Fruit fly (Drosophila melanogaster) whole organism, embryonic: ENCODE measurements around the gene Catsup.

Source experiments
- Asciz ChIP-seq: fragments of 200-800 bp; sonication (Bioruptor generic); optimal IDR thresholded peaks from 2 replicates; lab custom pipeline; 2017; ENCODE audit warnings: missing biosample characterization, mild to moderate bottlenecking, missing genetic modification characterization, missing genetic modification reagents
- Bdp1 ChIP-seq: fragments of 200-800 bp; sonication (Bioruptor generic); optimal IDR thresholded peaks from 3 replicates; lab custom pipeline; 2016; ENCODE audit warnings: missing biosample characterization, missing genetic modification characterization
- CG10147 ChIP-seq: fragments of 200-800 bp; sonication (Bioruptor generic); optimal IDR thresholded peaks from 2 replicates; lab custom pipeline; 2019; ENCODE audit warnings: missing biosample characterization, mild to moderate bottlenecking, missing genetic modification characterization, moderate library complexity
- CG10274 ChIP-seq: fragments of 200-800 bp; sonication (Bioruptor generic); optimal IDR thresholded peaks from 3 replicates; lab custom pipeline; 2017; ENCODE audit warnings: missing biosample characterization, mild to moderate bottlenecking, missing genetic modification characterization
- CG10321 ChIP-seq: fragments of 200-800 bp; sonication (Bioruptor generic); IDR thresholded peaks from 2 replicates; pipeline ENCODE4 v1.3.6; 2022; ENCODE audit warnings: missing biosample characterization, missing genetic modification characterization
- CG12769 ChIP-seq: fragments of 200-800 bp; sonication (Bioruptor generic); optimal IDR thresholded peaks from 2 replicates; lab custom pipeline; 2019; ENCODE audit warnings: missing biosample characterization, mild to moderate bottlenecking, missing genetic modification characterization, moderate library complexity
- CG13424 ChIP-seq: fragments of 200-800 bp; sonication (Bioruptor generic); optimal IDR thresholded peaks from 2 replicates; lab custom pipeline; 2019; ENCODE audit warnings: missing biosample characterization, mild to moderate bottlenecking, missing genetic modification characterization, moderate library complexity
- CG14050 ChIP-seq: fragments of 200-800 bp; sonication (Bioruptor generic); IDR thresholded peaks from 3 replicates; pipeline ENCODE4 v1.3.6; 2022; ENCODE audit warnings: missing biosample characterization, missing genetic modification characterization
- CG2116 ChIP-seq: fragments of 200-800 bp; sonication (Bioruptor generic); optimal IDR thresholded peaks from 3 replicates; lab custom pipeline; 2018; ENCODE audit warnings: missing biosample characterization, mild to moderate bottlenecking, missing genetic modification characterization
- CG2202 ChIP-seq: fragments of 200-800 bp; sonication (Bioruptor generic); optimal IDR thresholded peaks from 2 replicates; lab custom pipeline; 2018; ENCODE audit warnings: missing biosample characterization, mild to moderate bottlenecking, missing genetic modification characterization
- CG31224 ChIP-seq: fragments of 200-800 bp; sonication (Bioruptor generic); IDR thresholded peaks from 2 replicates; pipeline ENCODE4 v1.3.6; 2022; ENCODE audit warnings: missing biosample characterization, missing genetic modification characterization
- CG31388 ChIP-seq: fragments of 200-800 bp; sonication (Bioruptor generic); optimal IDR thresholded peaks from 2 replicates; lab custom pipeline; 2016; ENCODE audit warnings: missing biosample characterization, missing genetic modification characterization
- CG34422 ChIP-seq: fragments of 200-800 bp; sonication (Bioruptor generic); IDR thresholded peaks from 3 replicates; pipeline ENCODE4 v1.3.6; 2022; ENCODE audit warnings: missing biosample characterization, missing genetic modification characterization
- CG4730 ChIP-seq: fragments of 200-800 bp; sonication (Bioruptor generic); IDR thresholded peaks from 2 replicates; pipeline ENCODE4 v1.3.6; 2022; ENCODE audit warnings: missing biosample characterization, missing genetic modification characterization
- CG4820 ChIP-seq: fragments of 200-800 bp; sonication (Bioruptor generic); optimal IDR thresholded peaks from 3 replicates; lab custom pipeline; 2016; ENCODE audit warnings: missing biosample characterization, missing genetic modification characterization
- CG6765 ChIP-seq: fragments of 200-800 bp; sonication (Bioruptor generic); optimal IDR thresholded peaks from 3 replicates; lab custom pipeline; 2017; ENCODE audit warnings: missing biosample characterization, mild to moderate bottlenecking, missing genetic modification characterization
- CG6791 ChIP-seq: fragments of 200-800 bp; sonication (Bioruptor generic); IDR thresholded peaks from 3 replicates; pipeline ENCODE4 v1.3.6; 2022; ENCODE audit warnings: missing biosample characterization, missing genetic modification characterization; ENCODE audit not compliant: partially characterized antibody
- CG6813 ChIP-seq: fragments of 200-800 bp; sonication (Bioruptor generic); optimal IDR thresholded peaks from 2 replicates; lab custom pipeline; 2017; ENCODE audit warnings: missing biosample characterization, missing genetic modification characterization, mild to moderate bottlenecking, moderate library complexity, missing genetic modification reagents
- CG7556 ChIP-seq: fragments of 200-800 bp; sonication (Bioruptor generic); optimal IDR thresholded peaks from 2 replicates; lab custom pipeline; 2017; ENCODE audit warnings: missing biosample characterization, mild to moderate bottlenecking, missing genetic modification characterization
- CG8478 ChIP-seq: fragments of >200 bp; optimal IDR thresholded peaks from 2 replicates; lab custom pipeline; 2018
- CG9609 ChIP-seq: fragments of 200-800 bp; sonication (Bioruptor generic); optimal IDR thresholded peaks from 3 replicates; lab custom pipeline; 2016; ENCODE audit warnings: missing biosample characterization, missing genetic modification characterization
- CHES-1-like ChIP-seq: fragments of 200-800 bp; sonication (Bioruptor generic); optimal IDR thresholded peaks from 2 replicates; lab custom pipeline; 2016; ENCODE audit warnings: missing biosample characterization, missing genetic modification characterization
- Camta ChIP-seq: fragments of 200-800 bp; sonication (Bioruptor generic); optimal IDR thresholded peaks from 2 replicates; lab custom pipeline; 2016; ENCODE audit warnings: missing biosample characterization, missing genetic modification characterization
- D19B ChIP-seq: fragments of 200-800 bp; sonication (Bioruptor generic); optimal IDR thresholded peaks from 2 replicates; lab custom pipeline; 2017; ENCODE audit warnings: missing biosample characterization, mild to moderate bottlenecking, missing genetic modification characterization
- Deaf1 ChIP-seq: fragments of 200-800 bp; optimal IDR thresholded peaks from 3 replicates; lab custom pipeline; 2019; ENCODE audit warnings: missing biosample characterization, mild to moderate bottlenecking, missing genetic modification characterization, moderate library complexity
- Dek ChIP-seq: fragments of 200-800 bp; sonication (Bioruptor generic); optimal IDR thresholded peaks from 3 replicates; lab custom pipeline; 2019; ENCODE audit warnings: missing biosample characterization, mild to moderate bottlenecking, missing genetic modification characterization, moderate library complexity
- H2.0 ChIP-seq: fragments of 200-800 bp; sonication (Bioruptor generic); IDR thresholded peaks from 2 replicates; pipeline ENCODE4 v1.3.6; 2022; ENCODE audit warnings: missing biosample characterization, missing genetic modification characterization
- Kr ChIP-seq: fragments of 200-800 bp; sonication (Bioruptor generic); optimal IDR thresholded peaks from 2 replicates; lab custom pipeline; 2017; ENCODE audit warnings: missing biosample characterization, mild to moderate bottlenecking, missing genetic modification characterization
- MESR4 ChIP-seq: fragments of 200-800 bp; sonication (Bioruptor generic); optimal IDR thresholded peaks from 2 replicates; lab custom pipeline; 2018; ENCODE audit warnings: missing biosample characterization, mild to moderate bottlenecking, missing genetic modification characterization, moderate library complexity
- Mes4 ChIP-seq: fragments of 200-800 bp; sonication (Bioruptor generic); optimal IDR thresholded peaks from 2 replicates; lab custom pipeline; 2016; ENCODE audit warnings: missing biosample characterization, missing genetic modification characterization
- PHDP ChIP-seq: fragments of 200-800 bp; sonication (Bioruptor generic); optimal IDR thresholded peaks from 3 replicates; lab custom pipeline; 2018; ENCODE audit warnings: missing biosample characterization, mild to moderate bottlenecking, missing genetic modification characterization, moderate library complexity
- TFAM ChIP-seq: fragments of 200-800 bp; sonication (Bioruptor generic); optimal IDR thresholded peaks from 2 replicates; lab custom pipeline; 2017; ENCODE audit warnings: missing biosample characterization, missing genetic modification characterization, inconsistent platforms
- abd-A ChIP-seq: fragments of 200-800 bp; sonication (Bioruptor generic); optimal IDR thresholded peaks from 3 replicates; lab custom pipeline; 2019; ENCODE audit warnings: missing biosample characterization, mild to moderate bottlenecking, missing genetic modification characterization, moderate library complexity
- ato ChIP-seq: fragments of 200-800 bp; sonication (Bioruptor generic); IDR thresholded peaks from 2 replicates; pipeline ENCODE4 v1.3.6; 2022; ENCODE audit warnings: missing biosample characterization, missing genetic modification characterization; ENCODE audit not compliant: partially characterized antibody
- crol ChIP-seq: fragments of 200-800 bp; sonication (Bioruptor generic); IDR thresholded peaks from 2 replicates; pipeline ENCODE4 v1.3.6; 2022; ENCODE audit warnings: missing biosample characterization, missing genetic modification characterization
- ewg ChIP-seq: fragments of 200-800 bp; sonication (Bioruptor generic); optimal IDR thresholded peaks from 3 replicates; lab custom pipeline; 2017; ENCODE audit warnings: mild to moderate bottlenecking, missing biosample characterization, missing genetic modification reagents, missing genetic modification characterization
- hbn ChIP-seq: fragments of 200-800 bp; sonication (Bioruptor generic); IDR thresholded peaks from 2 replicates; pipeline ENCODE4 v1.3.6; 2022; ENCODE audit warnings: missing biosample characterization, missing genetic modification characterization; ENCODE audit not compliant: partially characterized antibody
- kah ChIP-seq: fragments of 200-800 bp; sonication (Bioruptor generic); optimal IDR thresholded peaks from 2 replicates; lab custom pipeline; 2018; ENCODE audit warnings: missing biosample characterization, mild to moderate bottlenecking, missing genetic modification characterization
- kay ChIP-seq: fragments of 200-800 bp; sonication (Bioruptor generic); optimal IDR thresholded peaks from 2 replicates; lab custom pipeline; 2016; ENCODE audit warnings: missing biosample characterization, missing genetic modification characterization
- klu ChIP-seq: fragments of 200-800 bp; sonication (Bioruptor generic); IDR thresholded peaks from 2 replicates; pipeline ENCODE4 v1.3.6; 2022; ENCODE audit warnings: missing biosample characterization, missing genetic modification characterization
- lab ChIP-seq: fragments of 200-800 bp; sonication (Bioruptor generic); optimal IDR thresholded peaks from 3 replicates; lab custom pipeline; 2017; ENCODE audit warnings: missing biosample characterization, missing genetic modification characterization, mild to moderate bottlenecking, moderate library complexity, missing genetic modification reagents
- lmd ChIP-seq: fragments of 200-800 bp; sonication (Bioruptor generic); IDR thresholded peaks from 2 replicates; pipeline ENCODE4 v1.3.6; 2022; ENCODE audit warnings: missing biosample characterization, missing genetic modification characterization
- odd ChIP-seq: fragments of 200-800 bp; sonication (Bioruptor generic); optimal IDR thresholded peaks from 2 replicates; lab custom pipeline; 2017; ENCODE audit warnings: missing biosample characterization, mild to moderate bottlenecking, missing genetic modification characterization
- otp ChIP-seq: fragments of 200-800 bp; sonication (Bioruptor generic); IDR thresholded peaks from 3 replicates; pipeline ENCODE4, ENCODE4 v1.3.6; 2022; ENCODE audit warnings: missing biosample characterization, missing genetic modification characterization
- schlank ChIP-seq: fragments of 200-800 bp; sonication (Bioruptor generic); optimal IDR thresholded peaks from 2 replicates; lab custom pipeline; 2018; ENCODE audit warnings: missing biosample characterization, mild to moderate bottlenecking, missing genetic modification characterization
- tna ChIP-seq: fragments of 200-800 bp; sonication (Bioruptor generic); IDR thresholded peaks from 2 replicates; pipeline ENCODE4 v1.3.6; 2022; ENCODE audit warnings: missing biosample characterization, missing genetic modification characterization; ENCODE audit not compliant: partially characterized antibody
- toy ChIP-seq: fragments of 200-800 bp; sonication (Bioruptor generic); IDR thresholded peaks from 2 replicates; pipeline ENCODE4 v1.3.6; 2022; ENCODE audit warnings: missing biosample characterization, missing genetic modification characterization
- trh ChIP-seq: fragments of 200-800 bp; sonication (Bioruptor generic); optimal IDR thresholded peaks from 2 replicates; lab custom pipeline; 2016; ENCODE audit warnings: missing biosample characterization, missing genetic modification characterization
- tx ChIP-seq: fragments of 200-800 bp; sonication (Bioruptor generic); optimal IDR thresholded peaks from 2 replicates; lab custom pipeline; 2016; ENCODE audit warnings: missing biosample characterization, missing genetic modification characterization
- wdn ChIP-seq: fragments of 200-800 bp; sonication (Bioruptor generic); IDR thresholded peaks from 2 replicates; pipeline ENCODE4 v1.3.6; 2022; ENCODE audit warnings: missing biosample characterization, missing genetic modification characterization

Gene Catsup

DNA sequence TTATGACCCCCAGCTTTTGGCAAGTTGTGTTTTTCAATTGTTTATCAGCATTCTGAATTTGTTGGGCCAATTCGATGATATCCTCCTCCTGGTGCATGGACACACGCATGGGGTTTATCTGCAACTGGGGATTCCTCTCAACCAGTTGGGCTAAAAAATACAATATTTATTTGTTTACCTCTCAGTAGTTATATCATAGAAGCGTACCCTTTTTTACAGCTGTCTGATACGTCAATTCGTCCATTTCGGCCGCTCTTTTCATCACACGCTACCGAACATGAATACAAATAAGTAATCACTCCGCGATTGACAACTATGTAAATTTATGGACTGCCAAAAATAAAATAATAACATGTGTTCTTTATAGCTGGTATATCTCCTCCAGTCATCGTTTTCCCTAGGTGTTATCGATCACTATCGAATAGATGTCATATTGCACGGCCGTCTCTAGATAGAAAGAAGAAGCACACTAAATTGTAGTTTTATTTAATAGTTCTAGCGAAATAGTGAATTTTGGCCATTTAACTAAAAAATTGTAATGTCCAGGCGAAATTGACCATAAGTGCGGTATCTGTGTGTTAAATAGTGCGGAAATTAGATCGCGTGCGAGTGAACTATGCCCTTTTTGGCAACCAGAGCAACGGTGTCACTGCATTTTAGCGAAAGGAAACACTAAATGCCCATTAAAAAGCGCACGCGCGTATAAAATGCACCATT lies 7.3 kb upstream of the Catsup start, which contains the start of the genes mib2 and CG31800 (continued):
- TF ChIP-seq Kr (GFP tag; lab: Kevin White, UChicago), result no peak
- TF ChIP-seq CG2116, result peak; percentile 73
- TF ChIP-seq CG34422 (GFP tag; lab: Robert Waterston, UW), result no peak
- TF ChIP-seq tna (GFP tag; lab: Robert Waterston, UW), result peak; percentile 69
- no peak for TF ChIP-seq CHES-1-like (GFP tag; lab: Kevin White, UChicago)
- TF ChIP-seq CG4730 (GFP tag; lab: Robert Waterston, UW), result no peak
- no peak for TF ChIP-seq CG7556
- TF ChIP-seq CG10147 (GFP tag; lab: Kevin White, UChicago), result peak; percentile 32
- TF ChIP-seq lab (GFP tag; lab: Kevin White, UChicago), result no peak
- TF ChIP-seq trh, result no peak
- TF ChIP-seq odd (GFP tag; lab: Kevin White, UChicago), result no peak
- TF ChIP-seq CG9609 (GFP tag; lab: Kevin White, UChicago), result no peak
- TF ChIP-seq abd-A, result peak; percentile 74
- TF ChIP-seq MESR4, result peak; percentile 79
- TF ChIP-seq CG6765 (GFP tag; lab: Kevin White, UChicago), result no peak
- TF ChIP-seq CG10274 (GFP tag; lab: Kevin White, UChicago), result no peak
- no peak for TF ChIP-seq klu (GFP tag; lab: Robert Waterston, UW)
- peak; percentile 52; the same call in 1 of the 2 replicates for TF ChIP-seq ato (GFP tag; lab: Robert Waterston, UW)
- TF ChIP-seq lmd (GFP tag; lab: Robert Waterston, UW), result no peak
- no peak for TF ChIP-seq CG31224 (GFP tag; lab: Robert Waterston, UW)
- TF ChIP-seq tx (GFP tag; lab: Kevin White, UChicago), result no peak
- TF ChIP-seq CG6791 (GFP tag; lab: Robert Waterston, UW), result peak; percentile 85
- TF ChIP-seq CG8478 (lab: Kevin White, UChicago), result no peak
- peak; percentile 73 for TF ChIP-seq ewg
- TF ChIP-seq Deaf1 (tag; lab: Kevin White, UChicago), result no peak
- no peak for TF ChIP-seq CG2202
- no peak for TF ChIP-seq wdn
- no peak for TF ChIP-seq TFAM (GFP tag; lab: Kevin White, UChicago)
- no peak for TF ChIP-seq CG31388 (GFP tag; lab: Kevin White, UChicago)
- TF ChIP-seq H2.0 (GFP tag; lab: Robert Waterston, UW), result no peak
- no peak for TF ChIP-seq CG12769 (tag; lab: Kevin White, UChicago)
- TF ChIP-seq kah (GFP tag; lab: Kevin White, UChicago), result no peak
- no peak for TF ChIP-seq CG4820 (GFP tag; lab: Kevin White, UChicago)
- TF ChIP-seq Asciz (GFP tag; lab: Kevin White, UChicago), result no peak
- no peak for TF ChIP-seq PHDP (tag; lab: Kevin White, UChicago)
- TF ChIP-seq D19B (GFP tag; lab: Kevin White, UChicago), result no peak
- peak; percentile 2 for TF ChIP-seq CG13424 (tag; lab: Kevin White, UChicago)
- TF ChIP-seq Dek, result no peak
- no peak for TF ChIP-seq Camta
- no peak for TF ChIP-seq crol
- no peak for TF ChIP-seq CG14050 (GFP tag; lab: Robert Waterston, UW)
- no peak for TF ChIP-seq Bdp1
- TF ChIP-seq schlank (tag; lab: Kevin White, UChicago), result no peak
- TF ChIP-seq otp (GFP tag; lab: Robert Waterston, UW), result no peak
- no peak for TF ChIP-seq CG6813 (GFP tag; lab: Kevin White, UChicago)
- TF ChIP-seq toy (GFP tag; lab: Robert Waterston, UW), result no peak
- TF ChIP-seq kay, result no peak
- TF ChIP-seq CG10321 (GFP tag; lab: Robert Waterston, UW), result no peak
- peak; percentile 55 for TF ChIP-seq hbn (GFP tag; lab: Robert Waterston, UW)
- TF ChIP-seq Mes4 (GFP tag; lab: Kevin White, UChicago), result no peak
